Worm (Caenorhabditis elegans): ENCODE data around the gene sdhb-1.

The sdhb-1 gene

ce11 chrII:9315692-9316091, 36.8 kb downstream of the sdhb-1 start:
- no peak for TF ChIP-seq unc-62 (GFP tag; optimal IDR thresholded peaks at IDR 0.05)

ce11 chrII:9314733-9315132, 37.8 kb downstream of the sdhb-1 start:
- no peak for TF ChIP-seq unc-62 (GFP tag; optimal IDR thresholded peaks at IDR 0.05)

ce11 chrII:9313335-9313734, 39.2 kb downstream of the sdhb-1 start:
- TF ChIP-seq unc-62 (GFP tag; optimal IDR thresholded peaks at IDR 0.05), result no peak

ce11 chrII:9311702-9312101, 40.8 kb downstream of the sdhb-1 start:
- no peak for TF ChIP-seq unc-62 (GFP tag; optimal IDR thresholded peaks at IDR 0.05)

- TF ChIP-seq unc-62 (GFP tag; optimal IDR thresholded peaks at IDR 0.05), result no peak
Observed at ce11 chrII:9310794-9311193, 41.7 kb downstream of the sdhb-1 start.

ce11 chrII:9310204-9310603, 42.3 kb downstream of the sdhb-1 start, which contains the start of gene cam-1:
Gene cam-1 (minus strand): TSS chrII:9310304.
- no peak for TF ChIP-seq unc-62 (GFP tag; optimal IDR thresholded peaks at IDR 0.05)

- TF ChIP-seq unc-62 (GFP tag; optimal IDR thresholded peaks at IDR 0.05), result no peak
Observed at ce11 chrII:9308614-9309046, 43.9 kb downstream of the sdhb-1 start.

- TF ChIP-seq unc-62 (GFP tag; optimal IDR thresholded peaks at IDR 0.05), result no peak
Observed at ce11 chrII:9306835-9307234, 45.7 kb downstream of the sdhb-1 start.

- TF ChIP-seq unc-62 (GFP tag; optimal IDR thresholded peaks at IDR 0.05), result no peak
Observed at ce11 chrII:9305575-9305974, 47.0 kb downstream of the sdhb-1 start.

ce11 chrII:9304849-9305248, 47.7 kb downstream of the sdhb-1 start:
- no peak for TF ChIP-seq unc-62 (GFP tag; optimal IDR thresholded peaks at IDR 0.05)

- no peak for TF ChIP-seq unc-62 (GFP tag; optimal IDR thresholded peaks at IDR 0.05)
Observed at ce11 chrII:9303545-9303944, 49.0 kb downstream of the sdhb-1 start.

ce11 chrII:9301065-9301464, 51.5 kb downstream of the sdhb-1 start:
- TF ChIP-seq unc-62 (GFP tag; optimal IDR thresholded peaks at IDR 0.05), result no peak

Data from whole organism, dauer.